Worm (Caenorhabditis elegans): Measurements from ENCODE around the gene Y71H2AL.2.

The Y71H2AL.2 gene

ce11 chrIII:2678017-2678416, 8.1 kb upstream of the Y71H2AL.2 start:
- peak; percentile 62 for TF ChIP-seq zfh-2 (GFP tag; conservative IDR thresholded peaks at IDR 0.05)
- no peak for TF ChIP-seq hmg-20 (GFP tag; IDR thresholded peaks at IDR 0.05)

ce11 chrIII:2679362-2679761, 6.8 kb upstream of the Y71H2AL.2 start:
- TF ChIP-seq ceh-79 (tag; optimal IDR thresholded peaks at IDR 0.05) (no peak), B0261.1 (tag; optimal IDR thresholded peaks at IDR 0.05) (no peak), T26A5.8 (tag; optimal IDR thresholded peaks at IDR 0.05) (no peak), zim-3 (tag; optimal IDR thresholded peaks at IDR 0.05) (no peak), efl-1 (GFP tag; optimal IDR thresholded peaks at IDR 0.05) (no peak), K12H6.12 (tag; optimal IDR thresholded peaks at IDR 0.05) (no peak), mcd-1 (GFP tag; IDR thresholded peaks at IDR 0.05) (0 out of 2 replicates have a peak, but pooled peaks have one; percentile 18), bed-2 (GFP tag; IDR thresholded peaks at IDR 0.05) (no peak), dpff-1 (tag; optimal IDR thresholded peaks at IDR 0.05) (no peak), hsf-1 (GFP tag; IDR thresholded peaks at IDR 0.05) (no peak), aptf-3 (GFP tag; IDR thresholded peaks at IDR 0.05) (0 out of 2 replicates have a peak, but pooled peaks have one; percentile 35), repo-1 (tag; optimal IDR thresholded peaks at IDR 0.05) (no peak), dpl-1 (GFP tag; optimal IDR thresholded peaks at IDR 0.05) (no peak), madf-10 (tag; optimal IDR thresholded peaks at IDR 0.05) (no peak), F22D6.2 (tag; optimal IDR thresholded peaks at IDR 0.05) (no peak), ceh-100 (GFP tag; IDR thresholded peaks at IDR 0.05) (no peak), Y67H2A.10 (GFP tag; conservative IDR thresholded peaks at IDR 0.05) (no peak), D2030.7 (GFP tag; IDR thresholded peaks at IDR 0.05) (no peak), nfyb-1 (GFP tag; IDR thresholded peaks at IDR 0.05) (no peak), Y53G8AR.9 (GFP tag; conservative IDR thresholded peaks at IDR 0.05) (no peak), die-1 (tag; optimal IDR thresholded peaks at IDR 0.05) (no peak), bed-1 (GFP tag; IDR thresholded peaks at IDR 0.05) (0 out of 2 replicates have a peak, but pooled peaks have one; percentile 15), nhr-90 (tag; optimal IDR thresholded peaks at IDR 0.05) (no peak), F10E7.11 (tag; optimal IDR thresholded peaks at IDR 0.05) (no peak), zfh-2 (GFP tag; conservative IDR thresholded peaks at IDR 0.05) (peak; percentile 71; the same call in 1 of the 2 replicates), egl-18 (GFP tag; IDR thresholded peaks at IDR 0.05) (no peak), ekl-4 (GFP tag; IDR thresholded peaks at IDR 0.05) (no peak), Y95B8A.8 (GFP tag; IDR thresholded peaks at IDR 0.05) (no peak), sptf-2 (GFP tag; optimal IDR thresholded peaks at IDR 0.05) (no peak), ets-4 (GFP tag; optimal IDR thresholded peaks at IDR 0.05) (no peak), rec-8 (tag; optimal IDR thresholded peaks at IDR 0.05) (no peak), fkh-3 (tag; optimal IDR thresholded peaks at IDR 0.05) (no peak), lag-1 (GFP tag; IDR thresholded peaks at IDR 0.05) (no peak), hmg-1.2 (GFP tag; IDR thresholded peaks at IDR 0.05) (no peak), tlf-1 (GFP tag; optimal IDR thresholded peaks at IDR 0.05) (no peak), ztf-26 (tag; optimal IDR thresholded peaks at IDR 0.05) (no peak), ceh-91 (GFP tag; IDR thresholded peaks at IDR 0.05) (no peak), ztf-28 (GFP tag; IDR thresholded peaks at IDR 0.05) (no peak), athp-1 (tag; optimal IDR thresholded peaks at IDR 0.05) (no peak), F33H1.4 (GFP tag; IDR thresholded peaks at IDR 0.05) (no peak), F55B11.4 (tag; optimal IDR thresholded peaks at IDR 0.05; ENCODE audit: borderline replicate concordance, insufficient read depth) (no peak), let-607 (tag; optimal IDR thresholded peaks at IDR 0.05) (no peak), T07F8.4 (tag; optimal IDR thresholded peaks at IDR 0.05) (no peak), chd-7 (tag; optimal IDR thresholded peaks at IDR 0.05) (no peak), F23B12.7 (tag; optimal IDR thresholded peaks at IDR 0.05; ENCODE audit: insufficient read depth) (no peak), cebp-1 (GFP tag; IDR thresholded peaks at IDR 0.05) (no peak), cebp-1 (tag; optimal IDR thresholded peaks at IDR 0.05) (no peak)
